Worm (Caenorhabditis elegans): Measurements from ENCODE around the gene rheb-1.

Gene rheb-1

DNA sequence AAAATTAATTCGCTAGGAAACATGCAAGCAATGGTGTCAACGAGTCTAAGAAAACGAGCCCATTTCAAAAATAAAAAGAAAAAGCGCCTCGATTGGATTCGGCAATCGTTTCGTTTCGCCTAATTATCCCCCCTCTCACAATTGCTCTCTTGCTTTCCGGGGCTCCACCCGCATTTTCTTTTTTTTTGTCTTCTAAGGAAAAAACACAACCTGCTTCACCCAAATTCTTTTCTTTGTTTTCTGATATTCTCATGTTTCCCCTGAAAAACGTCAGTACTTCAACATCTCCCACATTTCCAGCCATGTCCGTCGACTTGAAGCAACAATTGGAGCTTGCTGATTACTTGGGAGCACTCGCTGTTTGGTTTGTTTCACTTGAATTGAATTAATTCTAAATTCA, 32.6 kb upstream of the rheb-1 start, which contains the start of gene nlp-36:
TSS of gene nlp-36 (plus strand) at position 301 of the 400 bp plus-strand sequence.
- TF ChIP-seq lir-3 (tag; optimal IDR thresholded peaks at IDR 0.05; ENCODE audit: poor library complexity) (no peak), mab-9 (GFP tag; IDR thresholded peaks at IDR 0.05) (no peak), fkh-10 (GFP tag; optimal IDR thresholded peaks at IDR 0.05) (no peak), blmp-1 (tag; optimal IDR thresholded peaks at IDR 0.05) (no peak), irx-1 (tag; optimal IDR thresholded peaks at IDR 0.05) (no peak), fkh-4 (tag; optimal IDR thresholded peaks at IDR 0.05; ENCODE audit: borderline replicate concordance) (no peak), nhr-77 (tag; optimal IDR thresholded peaks at IDR 0.05) (no peak), hpl-2 (GFP tag; optimal IDR thresholded peaks at IDR 0.05) (no peak), nhr-84 (tag; optimal IDR thresholded peaks at IDR 0.05) (no peak)

DNA sequence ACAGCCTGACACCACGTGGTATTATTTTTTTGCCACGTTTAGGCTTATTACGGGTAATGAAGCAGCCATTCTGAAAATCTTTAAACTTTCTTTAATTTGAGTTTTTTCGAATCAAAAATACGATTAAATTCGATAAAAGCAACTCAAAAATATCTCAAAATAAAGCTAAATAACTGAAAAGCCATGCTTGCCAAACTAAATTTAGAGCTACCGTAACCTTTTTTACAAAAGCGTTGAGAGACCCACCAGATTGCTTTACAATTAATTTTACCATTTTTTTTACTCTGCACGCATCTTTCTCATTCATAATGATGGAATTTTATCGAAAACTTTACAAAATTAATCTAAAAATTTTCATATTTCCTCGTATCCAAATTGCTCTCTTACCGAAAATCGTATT, 32.2 kb upstream of the rheb-1 start:
- TF ChIP-seq nhr-71 (tag; optimal IDR thresholded peaks at IDR 0.05) (no peak), efl-1 (optimal IDR thresholded peaks at IDR 0.05) (no peak), efl-1 (GFP tag; optimal IDR thresholded peaks at IDR 0.05 in 1 of 2) (no peak), nhr-85 (tag) (no peak), pqm-1 (tag; optimal IDR thresholded peaks at IDR 0.05) (no peak), aha-1 (tag; optimal IDR thresholded peaks at IDR 0.05) (no peak), swsn-7 (tag; optimal IDR thresholded peaks at IDR 0.05) (no peak), ceh-82 (tag; optimal IDR thresholded peaks at IDR 0.05) (no peak), nhr-28 (tag; optimal IDR thresholded peaks at IDR 0.05) (no peak), nhr-20 (tag; optimal IDR thresholded peaks at IDR 0.05) (no peak), grh-1 (GFP tag; IDR thresholded peaks at IDR 0.05) (no peak), unc-30 (tag; optimal IDR thresholded peaks at IDR 0.05) (no peak), pag-3 (tag; optimal IDR thresholded peaks at IDR 0.05; ENCODE audit: borderline replicate concordance, insufficient read depth) (no peak), unc-62 (GFP tag; optimal IDR thresholded peaks at IDR 0.05) (no peak), ceh-63 (GFP tag; optimal IDR thresholded peaks at IDR 0.05) (no peak), lin-14 (GFP tag; optimal IDR thresholded peaks at IDR 0.05) (no peak), lin-15B (tag; optimal IDR thresholded peaks at IDR 0.05) (no peak), rnt-1 (tag; optimal IDR thresholded peaks at IDR 0.05) (no peak), irx-1 (tag; optimal IDR thresholded peaks at IDR 0.05) (no peak)

DNA sequence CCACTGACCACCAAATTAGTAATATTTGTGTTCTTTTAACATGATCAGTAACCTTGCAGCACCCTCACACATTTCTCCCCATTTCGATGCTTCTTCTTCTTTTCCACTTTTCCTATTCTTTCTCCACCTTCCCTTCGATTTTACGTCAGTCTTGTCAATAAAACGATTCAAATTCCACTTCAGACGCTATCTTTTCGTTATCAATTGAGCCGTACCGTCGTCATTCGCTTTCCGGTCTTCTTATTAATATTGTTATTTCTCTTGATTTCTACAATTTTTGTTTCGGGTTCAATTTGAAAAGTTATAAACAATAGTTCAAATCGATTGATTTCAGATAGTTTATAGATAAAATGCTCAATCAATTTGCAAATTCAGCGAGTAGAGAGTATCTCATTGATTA, 31.6 kb upstream of the rheb-1 start:
- TF ChIP-seq ceh-88 (GFP tag; IDR thresholded peaks at IDR 0.05) (no peak), elt-2 (tag; optimal IDR thresholded peaks at IDR 0.05) (peak; percentile 6)

DNA sequence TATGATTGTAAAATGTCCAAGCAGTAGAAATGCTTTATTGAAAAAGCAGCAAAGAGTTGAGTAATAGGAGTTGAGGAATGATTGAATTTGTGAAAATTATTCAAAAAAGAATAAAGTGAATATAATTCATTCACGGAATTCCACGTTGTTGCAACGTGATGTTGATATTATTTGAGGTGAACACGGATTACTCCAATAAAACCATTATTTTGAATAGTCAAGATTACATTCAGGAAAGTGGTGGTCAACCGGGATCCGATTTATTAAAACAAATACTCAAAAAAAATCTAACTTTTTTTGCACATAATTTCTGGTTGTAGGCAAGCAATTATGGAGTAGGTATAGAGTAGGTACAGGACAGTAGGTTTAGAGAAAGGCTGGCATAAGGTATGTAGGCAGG, 29.5 kb upstream of the rheb-1 start, which contains the start of gene bre-3:
TSS of gene bre-3 (minus strand) at position 101 of the 400 bp plus-strand sequence.
- TF ChIP-seq sptf-1 (tag; optimal IDR thresholded peaks at IDR 0.05) (no peak), nhr-76 (tag; optimal IDR thresholded peaks at IDR 0.05) (no peak), ces-1 (GFP tag; optimal IDR thresholded peaks at IDR 0.05) (no peak), C34B4.2 (tag; optimal IDR thresholded peaks at IDR 0.05) (no peak), lin-13 (GFP tag; optimal IDR thresholded peaks at IDR 0.05) (no peak), nhr-237 (tag; optimal IDR thresholded peaks at IDR 0.05) (no peak), tbx-2 (tag; optimal IDR thresholded peaks at IDR 0.05) (no peak), nhr-20 (tag; optimal IDR thresholded peaks at IDR 0.05) (no peak), lin-39 (tag; optimal IDR thresholded peaks at IDR 0.05) (no peak), ceh-88 (GFP tag; IDR thresholded peaks at IDR 0.05) (no peak), ceh-63 (GFP tag; optimal IDR thresholded peaks at IDR 0.05) (no peak), nhr-71 (tag; optimal IDR thresholded peaks at IDR 0.05) (no peak), C04F5.9 (tag; optimal IDR thresholded peaks at IDR 0.05) (no peak), aha-1 (tag; optimal IDR thresholded peaks at IDR 0.05) (no peak), jun-1 (tag; optimal IDR thresholded peaks at IDR 0.05) (no peak), elt-3 (tag; optimal IDR thresholded peaks at IDR 0.05) (no peak), C16A3.4 (tag; optimal IDR thresholded peaks at IDR 0.05) (no peak), skn-1 (tag; optimal IDR thresholded peaks at IDR 0.05) (no peak), fkh-4 (tag; optimal IDR thresholded peaks at IDR 0.05; ENCODE audit: borderline replicate concordance) (no peak), ztf-11 (tag; optimal IDR thresholded peaks at IDR 0.05) (no peak)
